Fruit fly (Drosophila melanogaster) whole organism, embryonic: ENCODE results near the gene CG43400.

Source experiments
- CG7839 ChIP-seq: fragments of 200-800 bp; sonication (Bioruptor generic); optimal IDR thresholded peaks from 3 replicates; lab custom pipeline; 2018; ENCODE audit warnings: missing biosample characterization, mild to moderate bottlenecking, missing genetic modification characterization, moderate library complexity
- CG8290 ChIP-seq, 3 experiments: fragments of 200-800 bp; sonication (Bioruptor generic); optimal IDR thresholded peaks; 2 replicates each; lab custom pipeline; 2016 to 2019; ENCODE audit warnings: missing biosample characterization in 3 of 3, missing genetic modification characterization in 3 of 3, mild to moderate bottlenecking in 2 of 3, moderate library complexity in 1 of 3
- Dip2 ChIP-seq: fragments of 200-800 bp; sonication (Bioruptor generic); IDR thresholded peaks from 2 replicates; pipeline ENCODE4 v1.3.6; 2022; ENCODE audit warnings: missing biosample characterization, missing genetic modification characterization
- NFAT ChIP-seq: fragments of 200-800 bp; sonication (Bioruptor generic); IDR thresholded peaks from 2 replicates; pipeline ENCODE4 v1.3.6; 2022; ENCODE audit warnings: missing biosample characterization, missing genetic modification characterization
- Oli ChIP-seq: fragments of 200-800 bp; sonication (Bioruptor generic); optimal IDR thresholded peaks from 2 replicates; lab custom pipeline; 2018; ENCODE audit warnings: missing biosample characterization, mild to moderate bottlenecking, missing genetic modification characterization, moderate library complexity
- kah ChIP-seq: fragments of 200-800 bp; sonication (Bioruptor generic); optimal IDR thresholded peaks from 2 replicates; lab custom pipeline; 2018; ENCODE audit warnings: missing biosample characterization, mild to moderate bottlenecking, missing genetic modification characterization
- usp ChIP-seq: fragments of >200 bp; optimal IDR thresholded peaks from 2 replicates; lab custom pipeline; 2017; ENCODE audit warnings: missing biosample characterization, missing genetic modification characterization

DNA sequence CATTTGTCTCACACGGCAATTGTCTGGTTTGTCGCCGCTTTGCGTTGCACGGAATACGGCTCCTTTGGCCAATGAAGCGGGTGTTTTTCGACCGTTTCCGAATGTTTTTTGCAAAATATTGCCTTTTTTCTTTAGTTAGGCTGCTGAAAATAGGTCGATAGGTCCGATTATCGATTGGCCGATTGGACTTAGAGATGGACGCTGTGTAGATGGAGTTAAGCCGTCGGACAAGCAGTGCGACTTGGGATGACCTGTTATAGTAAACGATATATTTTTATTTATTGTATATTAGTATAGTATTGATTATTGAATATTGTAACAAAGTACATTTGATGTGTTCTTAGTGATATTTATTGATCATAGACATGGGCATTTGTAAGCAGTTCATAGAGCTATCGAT is 37.8 kb downstream of the CG43400 start, which contains the start of the genes lmgA and lmgB:
- peak; percentile 27 for TF ChIP-seq CG7839
- peak; percentile 89 for TF ChIP-seq CG8290 (GFP tag; optimal IDR thresholded peaks at IDR 0.05; lab: Kevin White, UChicago)
- TF ChIP-seq CG8290 (tag; optimal IDR thresholded peaks at IDR 0.05; lab: Kevin White, UChicago) = peak; percentile 45 to 74
- TF ChIP-seq Dip2 = no peak
- TF ChIP-seq kah (GFP tag; lab: Kevin White, UChicago) = no peak
- no peak for TF ChIP-seq Oli
- peak; percentile 25; the same call in 1 of the 2 replicates for TF ChIP-seq NFAT (GFP tag; lab: Robert Waterston, UW)
- no peak for TF ChIP-seq usp (GFP tag; lab: Kevin White, UChicago)
